Fruit fly (Drosophila melanogaster): Measurements from ENCODE around the gene RpS3.

RpS3 gene

dm6 chr3R:23335577-23335976 is 23.0 kb upstream of the RpS3 start (continued):
- TF ChIP-seq CG8632 (GFP tag; optimal IDR thresholded peaks at IDR 0.05): peak; percentile 62
- no peak for TF ChIP-seq Blimp-1 (GFP tag; optimal IDR thresholded peaks at IDR 0.05)
- TF ChIP-seq CG11762 (GFP tag; optimal IDR thresholded peaks at IDR 0.05; ENCODE audit: insufficient read depth): peak; percentile 65
- peak; percentile 24 for TF ChIP-seq Sox14 (GFP tag; optimal IDR thresholded peaks at IDR 0.05)
- TF ChIP-seq CG8119 (GFP tag; IDR thresholded peaks at IDR 0.05): peak; percentile 66; the same call in 2 of the 3 replicates
- TF ChIP-seq dsx (GFP tag; optimal IDR thresholded peaks at IDR 0.05; ENCODE audit: poor library complexity, severe bottlenecking): peak; percentile 61
- no peak for TF ChIP-seq dac (GFP tag; optimal IDR thresholded peaks at IDR 0.05)
- peak; percentile 6 for TF ChIP-seq Hr39 (GFP tag; optimal IDR thresholded peaks at IDR 0.05)
- no peak for TF ChIP-seq Smox (GFP tag; optimal IDR thresholded peaks at IDR 0.05)
- TF ChIP-seq CG31627 (GFP tag; optimal IDR thresholded peaks at IDR 0.05): no peak
- peak; percentile 13 for TF ChIP-seq topi (GFP tag; optimal IDR thresholded peaks at IDR 0.05)
- peak; percentile 66 for TF ChIP-seq CG10631 (GFP tag; optimal IDR thresholded peaks at IDR 0.05)
- no peak for TF ChIP-seq CG6792 (GFP tag; optimal IDR thresholded peaks at IDR 0.05)
- peak; percentile 18 for TF ChIP-seq CG8319 (GFP tag; optimal IDR thresholded peaks at IDR 0.05)
- TF ChIP-seq CG9139 (GFP tag; optimal IDR thresholded peaks at IDR 0.05): peak; percentile 34
- TF ChIP-seq acj6 (GFP tag; optimal IDR thresholded peaks at IDR 0.05): peak; percentile 64
- peak; percentile 18 for TF ChIP-seq CG1621 (tag; optimal IDR thresholded peaks at IDR 0.05)
- TF ChIP-seq Sox102F (GFP tag; optimal IDR thresholded peaks at IDR 0.05): peak; percentile 31
- peak; percentile 30 to 65 for TF ChIP-seq ss (GFP tag; optimal IDR thresholded peaks at IDR 0.05)
- TF ChIP-seq cyc (GFP tag; optimal IDR thresholded peaks at IDR 0.05): no peak
- peak; percentile 67 for TF ChIP-seq CG10669 (GFP tag; optimal IDR thresholded peaks at IDR 0.05)
- peak; percentile 66 for TF ChIP-seq Gug (GFP tag; IDR thresholded peaks at IDR 0.05)
- TF ChIP-seq Hr4 (GFP tag; optimal IDR thresholded peaks at IDR 0.05): peak; percentile 53
- no peak for TF ChIP-seq Met (GFP tag; optimal IDR thresholded peaks at IDR 0.05)

- TF ChIP-seq CG16779 (tag; optimal IDR thresholded peaks at IDR 0.05) (no peak), Smox (GFP tag; optimal IDR thresholded peaks at IDR 0.05) (no peak), Sox102F (GFP tag; optimal IDR thresholded peaks at IDR 0.05) (no peak), CG8632 (GFP tag; optimal IDR thresholded peaks at IDR 0.05) (no peak), CG7368 (GFP tag; optimal IDR thresholded peaks at IDR 0.05) (no peak), acj6 (GFP tag; optimal IDR thresholded peaks at IDR 0.05) (no peak), CG9139 (GFP tag; optimal IDR thresholded peaks at IDR 0.05) (no peak), CG6276 (GFP tag; optimal IDR thresholded peaks at IDR 0.05) (no peak), CG6792 (GFP tag; optimal IDR thresholded peaks at IDR 0.05) (no peak), net (GFP tag; optimal IDR thresholded peaks at IDR 0.05) (no peak), cyc (GFP tag; optimal IDR thresholded peaks at IDR 0.05) (no peak), Sox15 (GFP tag; optimal IDR thresholded peaks at IDR 0.05) (no peak), CG10631 (GFP tag; optimal IDR thresholded peaks at IDR 0.05) (no peak), CG15336 (GFP tag; IDR thresholded peaks at IDR 0.05) (no peak), CG6163 (GFP tag; IDR thresholded peaks at IDR 0.05) (no peak), Eip93F (GFP tag; optimal IDR thresholded peaks at IDR 0.05) (no peak)
Observed at dm6 chr3R:23336513-23336912, 22.1 kb upstream of the RpS3 start.

DNA sequence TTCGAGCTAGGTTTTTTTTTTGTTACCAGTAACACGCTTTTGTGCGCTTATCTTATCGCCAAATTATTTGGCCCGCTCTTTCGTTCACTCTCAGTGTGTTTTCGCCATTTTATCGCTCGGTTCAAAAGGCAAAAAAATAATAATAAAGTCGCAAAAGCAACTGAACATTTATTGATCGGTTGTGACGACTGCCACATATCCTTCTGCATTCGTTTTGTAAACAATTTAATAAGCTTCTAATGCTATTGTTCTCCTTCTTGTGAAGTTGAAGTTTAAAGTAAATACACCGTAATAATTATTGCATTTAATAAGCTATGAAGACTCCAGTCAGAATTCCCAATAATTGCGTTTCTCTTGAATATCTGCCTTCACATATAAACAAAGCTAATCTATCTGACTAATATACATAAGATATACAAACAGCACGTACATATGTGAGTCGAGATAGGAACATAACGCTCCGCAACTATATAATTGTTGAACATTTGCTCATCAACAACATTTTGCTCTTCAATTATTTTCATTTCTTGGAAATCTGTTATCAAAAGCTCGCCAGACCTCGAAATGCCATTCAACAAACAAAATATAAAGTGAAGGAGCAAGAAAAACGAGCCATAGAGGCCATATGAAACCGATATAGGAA is 21.3 kb upstream of the RpS3 start:
- TF ChIP-seq Blimp-1 (GFP tag; optimal IDR thresholded peaks at IDR 0.05): no peak
- peak; percentile 63 for TF ChIP-seq vri (GFP tag; optimal IDR thresholded peaks at IDR 0.05)
- TF ChIP-seq CG11294 (GFP tag; IDR thresholded peaks at IDR 0.05): no peak
- TF ChIP-seq fd59A (GFP tag; optimal IDR thresholded peaks at IDR 0.05): no peak
- TF ChIP-seq CG6854 (GFP tag; optimal IDR thresholded peaks at IDR 0.05): no peak
- TF ChIP-seq Eip75B (GFP tag; optimal IDR thresholded peaks at IDR 0.05): no peak
- peak; percentile 49 for TF ChIP-seq cyc (GFP tag; optimal IDR thresholded peaks at IDR 0.05)
- TF ChIP-seq esn (GFP tag; optimal IDR thresholded peaks at IDR 0.05): peak; percentile 69
- no peak for TF ChIP-seq salr (GFP tag; optimal IDR thresholded peaks at IDR 0.05)
- TF ChIP-seq Eip93F (GFP tag; optimal IDR thresholded peaks at IDR 0.05): peak; percentile 57
- TF ChIP-seq ss (GFP tag; optimal IDR thresholded peaks at IDR 0.05): no peak
- no peak for TF ChIP-seq CG8319 (GFP tag; optimal IDR thresholded peaks at IDR 0.05)
- no peak for TF ChIP-seq CG16779 (tag; optimal IDR thresholded peaks at IDR 0.05)
- TF ChIP-seq CG6792 (GFP tag; optimal IDR thresholded peaks at IDR 0.05): no peak
- TF ChIP-seq achi (GFP tag; optimal IDR thresholded peaks at IDR 0.05): no peak
- TF ChIP-seq CG11762 (GFP tag; optimal IDR thresholded peaks at IDR 0.05; ENCODE audit: insufficient read depth): no peak
- TF ChIP-seq fd85E (GFP tag; optimal IDR thresholded peaks at IDR 0.05): no peak
- no peak for TF ChIP-seq CG1621 (tag; optimal IDR thresholded peaks at IDR 0.05)
- no peak for TF ChIP-seq Ets96B (tag; optimal IDR thresholded peaks at IDR 0.05)
- no peak for TF ChIP-seq CG9139 (GFP tag; optimal IDR thresholded peaks at IDR 0.05)
- TF ChIP-seq CG6276 (GFP tag; optimal IDR thresholded peaks at IDR 0.05): no peak
- TF ChIP-seq spab (GFP tag; optimal IDR thresholded peaks at IDR 0.05): no peak
- TF ChIP-seq svp (GFP tag): peak; percentile 90
- TF ChIP-seq dac (GFP tag; optimal IDR thresholded peaks at IDR 0.05): no peak
- no peak for TF ChIP-seq CG3919 (GFP tag; optimal IDR thresholded peaks at IDR 0.05)
- peak; percentile 56 for TF ChIP-seq CG31627 (GFP tag; optimal IDR thresholded peaks at IDR 0.05)
- TF ChIP-seq Hr4 (GFP tag; optimal IDR thresholded peaks at IDR 0.05): no peak
